Worm (Caenorhabditis elegans) whole organism, L3 larva: ENCODE measurements around the gene Y39F10C.1.
A peak's percentile ranks its signal among the peaks of the same experiment; 100 is the strongest.

Source experiments
- R02D3.7 ChIP-seq: fragments of 150-350 bp; optimal IDR thresholded peaks from 2 replicates; lab custom pipeline; 2014; ENCODE audit warnings: missing biosample characterization, missing genetic modification characterization
- ZK546.5 ChIP-seq: sonication (generic microtip); optimal IDR thresholded peaks from 2 replicates; lab custom pipeline; 2017; ENCODE audit warnings: missing biosample characterization, missing genetic modification characterization
- aly-2 ChIP-seq: fragments of 150-350 bp; optimal IDR thresholded peaks from 2 replicates; lab custom pipeline; 2014; ENCODE audit warnings: missing biosample characterization, missing genetic modification characterization
- ama-1 ChIP-seq: fragments of 150-350 bp; optimal IDR thresholded peaks from 2 replicates; lab custom pipeline; 2018
- ceh-16 ChIP-seq: sonication (generic microtip); optimal IDR thresholded peaks from 2 replicates; lab custom pipeline; 2017; ENCODE audit warnings: missing biosample characterization, missing genetic modification characterization
- daf-12 ChIP-seq: fragments of 150-350 bp; optimal IDR thresholded peaks from 2 replicates; lab custom pipeline; 2014; ENCODE audit warnings: missing biosample characterization, missing genetic modification reagents, missing genetic modification characterization
- egl-5 ChIP-seq: fragments of 150-350 bp; optimal IDR thresholded peaks from 2 replicates; lab custom pipeline; 2017; ENCODE audit warnings: missing biosample characterization, missing genetic modification reagents, missing genetic modification characterization, inconsistent platforms
- elt-1 ChIP-seq: fragments of 150-350 bp; optimal IDR thresholded peaks from 2 replicates; lab custom pipeline; 2014; ENCODE audit warnings: missing biosample characterization, missing genetic modification characterization
- elt-3 ChIP-seq, 3 experiments: fragments of 150-350 bp in 1 of 3; sonication (generic microtip) in 2 of 3; optimal IDR thresholded peaks; 2 replicates in 2 of 3; 4 replicates in 1 of 3; lab custom pipeline; 2014 to 2017; ENCODE audit warnings: missing biosample characterization in 3 of 3, missing genetic modification characterization in 3 of 3
- eor-1 ChIP-seq, 2 experiments: fragments of 150-350 bp; optimal IDR thresholded peaks; 2 replicates each; lab custom pipeline; 2014 to 2018; ENCODE audit warnings: missing biosample characterization in 2 of 2, missing genetic modification characterization in 2 of 2
- fkh-2 ChIP-seq: fragments of 150-350 bp; optimal IDR thresholded peaks from 2 replicates; lab custom pipeline; 2014; ENCODE audit warnings: missing biosample characterization, missing genetic modification reagents, missing genetic modification characterization
- fos-1 ChIP-seq: fragments of 150-350 bp; optimal IDR thresholded peaks from 2 replicates; lab custom pipeline; 2014; ENCODE audit warnings: missing biosample characterization, missing genetic modification characterization
- hmg-11 ChIP-seq: sonication (generic microtip); optimal IDR thresholded peaks from 2 replicates; lab custom pipeline; 2016; ENCODE audit warnings: missing genetic modification characterization, missing compliant biosample characterization
- lin-39 ChIP-seq: fragments of 150-350 bp; optimal IDR thresholded peaks from 2 replicates; lab custom pipeline; 2018; ENCODE audit warnings: missing biosample characterization, missing genetic modification reagents, missing genetic modification characterization
- mdl-1 ChIP-seq: fragments of 150-350 bp; optimal IDR thresholded peaks from 2 replicates; lab custom pipeline; 2014; ENCODE audit warnings: missing biosample characterization, missing genetic modification characterization
- mml-1 ChIP-seq: fragments of 150-350 bp; sonication (generic microtip); optimal IDR thresholded peaks from 3 replicates; lab custom pipeline; 2014; ENCODE audit warnings: missing biosample characterization, missing genetic modification characterization
- nfya-1 ChIP-seq: sonication (generic microtip); optimal IDR thresholded peaks from 2 replicates; lab custom pipeline; 2017; ENCODE audit warnings: missing genetic modification characterization, mild to moderate bottlenecking, missing compliant biosample characterization, antibody characterized with exemption, moderate library complexity; ENCODE audit not compliant: insufficient read depth
- nhr-11 ChIP-seq: fragments of 150-350 bp; optimal IDR thresholded peaks from 2 replicates; lab custom pipeline; 2014; ENCODE audit warnings: missing biosample characterization, missing genetic modification characterization
- nhr-237 ChIP-seq: fragments of 150-350 bp; optimal IDR thresholded peaks from 2 replicates; lab custom pipeline; 2014; ENCODE audit warnings: missing biosample characterization, missing genetic modification characterization
- nhr-28 ChIP-seq: fragments of 150-350 bp; optimal IDR thresholded peaks from 2 replicates; lab custom pipeline; 2014; ENCODE audit warnings: missing biosample characterization, missing genetic modification characterization
- nhr-43 ChIP-seq: sonication (generic microtip); optimal IDR thresholded peaks from 2 replicates; lab custom pipeline; 2016; ENCODE audit warnings: mild to moderate bottlenecking, missing genetic modification characterization, missing compliant biosample characterization; ENCODE audit not compliant: poor library complexity, severe bottlenecking
- nhr-67 ChIP-seq: fragments of 150-350 bp; optimal IDR thresholded peaks from 2 replicates; lab custom pipeline; 2014; ENCODE audit warnings: missing biosample characterization, missing genetic modification characterization
- nhr-77 ChIP-seq: fragments of 150-350 bp; optimal IDR thresholded peaks from 2 replicates; lab custom pipeline; 2014; ENCODE audit warnings: missing biosample characterization, missing genetic modification characterization
- pha-4 ChIP-seq: fragments of 150-350 bp; optimal IDR thresholded peaks from 2 replicates; lab custom pipeline; 2014; ENCODE audit warnings: missing biosample characterization, missing genetic modification reagents, missing genetic modification characterization
- skn-1 ChIP-seq: fragments of 150-350 bp; optimal IDR thresholded peaks from 2 replicates; lab custom pipeline; 2014; ENCODE audit warnings: missing biosample characterization, missing genetic modification characterization
- snpc-4 ChIP-seq: fragments of 150-350 bp; optimal IDR thresholded peaks from 2 replicates; lab custom pipeline; 2014; ENCODE audit warnings: missing biosample characterization, missing genetic modification characterization
- unc-39 ChIP-seq: sonication (generic microtip); optimal IDR thresholded peaks from 4 replicates; lab custom pipeline; 2017; ENCODE audit warnings: missing biosample characterization, missing genetic modification characterization
- zag-1 ChIP-seq: fragments of 150-350 bp; optimal IDR thresholded peaks from 2 replicates; lab custom pipeline; 2014; ENCODE audit warnings: missing biosample characterization, missing genetic modification characterization
- ztf-11 ChIP-seq: fragments of 150-350 bp; optimal IDR thresholded peaks from 2 replicates; lab custom pipeline; 2014; ENCODE audit warnings: missing biosample characterization, missing genetic modification characterization
- ztf-4 ChIP-seq: fragments of 150-350 bp; optimal IDR thresholded peaks from 2 replicates; lab custom pipeline; 2014; ENCODE audit warnings: missing biosample characterization, missing genetic modification characterization

Y39F10C.1 gene

ce11 chrII:627913-628312, 47.5 kb upstream of the Y39F10C.1 start:
- TF ChIP-seq fos-1 (no peak), eor-1 (tag; optimal IDR thresholded peaks at IDR 0.05; lab: Kevin White, UChicago) (no peak), fkh-2 (tag; lab: Kevin White, UChicago) (no peak), ztf-4 (no peak), nhr-43 (tag; lab: Kevin White, UChicago) (no peak), elt-1 (no peak), unc-39 (tag; lab: Kevin White, UChicago) (no peak), ceh-16 (tag; lab: Kevin White, UChicago) (no peak), nhr-67 (tag; lab: Kevin White, UChicago) (no peak), pha-4 (no peak), aly-2 (tag; lab: Kevin White, UChicago) (no peak), egl-5 (tag; lab: Kevin White, UChicago) (no peak), skn-1 (no peak), ama-1 (no peak), mdl-1 (tag; lab: Kevin White, UChicago) (no peak), nhr-11 (tag; lab: Kevin White, UChicago) (no peak)

DNA sequence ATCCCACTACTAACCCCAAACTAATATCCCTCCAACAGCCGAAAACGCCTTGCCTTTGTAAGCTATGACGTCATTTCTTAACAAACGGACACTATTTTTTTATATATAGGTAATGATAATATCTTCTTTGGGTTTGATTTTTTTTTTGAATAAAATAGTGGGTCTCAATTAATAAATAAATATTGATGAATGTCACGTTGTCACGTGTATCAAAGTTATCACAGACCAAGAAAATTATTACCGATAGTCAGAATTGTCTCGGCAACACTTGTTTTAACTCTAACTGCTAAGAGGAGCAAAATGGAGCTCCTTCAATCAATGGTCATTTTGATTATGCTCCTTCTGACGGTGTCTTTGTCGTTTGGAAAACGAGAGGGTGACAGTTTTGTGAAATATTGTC, 41.4 kb upstream of the Y39F10C.1 start, which contains the start of gene T04B8.1:
TSS of gene T04B8.1 (plus strand) at position 301 of the 400 bp plus-strand sequence.
- TF ChIP-seq R02D3.7 (tag; lab: Kevin White, UChicago) = no peak
- no peak for TF ChIP-seq mml-1
- TF ChIP-seq nhr-237 (tag; lab: Kevin White, UChicago) = no peak
- no peak for TF ChIP-seq elt-3 (tag; optimal IDR thresholded peaks at IDR 0.05; lab: Kevin White, UChicago)
- no peak for TF ChIP-seq aly-2 (tag; lab: Kevin White, UChicago)
- TF ChIP-seq snpc-4 = no peak
- no peak for TF ChIP-seq ztf-4

DNA sequence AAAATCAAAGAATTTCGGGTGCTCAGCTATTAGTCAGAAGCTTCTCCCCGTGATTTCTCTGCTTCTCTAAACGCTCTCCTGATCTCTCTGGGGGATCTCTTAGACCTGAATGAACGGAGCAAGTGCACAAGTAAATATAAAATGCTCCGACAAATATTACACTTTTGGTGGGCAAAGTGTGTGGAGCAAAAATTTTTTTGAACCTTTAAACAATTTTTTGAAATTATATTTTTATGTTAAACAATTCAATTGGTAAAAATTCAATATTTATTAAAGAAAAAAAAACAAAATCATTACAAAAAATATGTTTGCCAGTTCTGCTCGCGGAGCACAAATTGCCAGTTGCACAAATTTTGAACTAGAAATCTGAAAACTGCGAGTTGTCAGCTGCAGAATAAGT, 35.9 kb upstream of the Y39F10C.1 start, which contains the start of gene K07E8.6:
TSS of gene K07E8.6 (minus strand) at position 101 of the 400 bp plus-strand sequence.
- TF ChIP-seq zag-1 (tag; lab: Kevin White, UChicago) (no peak), nhr-77 (tag; lab: Kevin White, UChicago) (no peak), nfya-1 (tag; lab: Kevin White, UChicago) (peak; percentile 26), ztf-11 (tag; lab: Kevin White, UChicago) (no peak), egl-5 (tag; lab: Kevin White, UChicago) (no peak), snpc-4 (no peak), unc-39 (tag; lab: Kevin White, UChicago) (no peak), ZK546.5 (no peak), nhr-43 (tag; lab: Kevin White, UChicago) (no peak)

DNA sequence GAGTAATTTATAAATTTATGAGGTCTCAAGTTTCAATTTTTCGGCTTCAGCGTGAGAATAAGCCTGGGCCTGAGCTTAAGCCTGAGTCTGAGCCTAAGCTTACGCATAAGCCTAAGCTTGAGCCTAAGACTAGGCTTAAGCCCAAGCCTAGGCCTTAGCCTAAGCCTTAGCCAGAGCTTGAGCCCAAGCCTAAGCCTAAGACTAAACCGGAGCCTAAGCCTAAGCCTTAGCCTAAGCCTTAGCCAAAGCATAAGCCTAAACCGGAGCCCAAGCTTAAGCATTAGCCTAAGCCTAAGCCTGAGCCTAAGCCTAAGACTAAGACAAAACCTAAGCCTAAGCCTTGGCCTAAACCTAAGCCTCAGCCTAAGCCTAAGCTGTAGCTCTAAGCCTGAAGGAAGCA, 31.7 kb upstream of the Y39F10C.1 start:
- no peak for TF ChIP-seq skn-1

DNA sequence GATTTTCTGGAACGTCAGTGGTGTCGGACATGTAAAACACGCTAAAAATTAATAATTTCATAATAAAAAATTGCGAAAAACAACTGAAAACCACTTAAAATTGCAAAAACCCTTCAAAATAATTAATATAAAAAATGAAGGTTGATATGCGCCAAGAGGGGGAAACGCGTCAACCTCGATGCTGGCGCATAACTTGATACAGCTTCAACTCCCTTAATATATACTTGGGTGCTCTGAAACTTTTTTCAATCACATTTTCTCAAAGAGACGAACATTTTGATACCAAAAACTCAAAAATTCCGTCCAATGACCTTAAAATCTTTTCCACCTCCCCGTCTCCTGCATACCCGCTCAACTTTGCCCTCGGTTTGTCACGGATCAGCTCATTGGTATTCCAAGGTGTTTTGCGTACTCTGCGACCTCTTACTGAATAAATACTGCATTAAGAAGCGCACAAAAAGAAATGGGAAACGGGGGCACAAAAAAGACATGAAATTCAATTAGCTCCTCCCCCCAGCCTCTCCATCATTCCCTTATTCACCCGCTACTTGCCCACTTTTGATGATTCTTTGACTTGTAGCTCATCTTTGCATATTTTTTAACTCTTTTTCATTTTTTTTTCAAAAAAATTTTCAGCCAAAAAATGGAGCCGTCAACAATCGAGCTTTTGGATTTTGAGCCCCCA, 24.9 kb upstream of the Y39F10C.1 start, which contains the start of the genes K07E8.7 and frpr-14:
TSS of gene K07E8.7 (minus strand) at position 47 of the 685 bp plus-strand sequence.
TSS of gene frpr-14 (plus strand) at position 635 of the 685 bp plus-strand sequence.
- peak; percentile 39 for TF ChIP-seq nfya-1 (tag; lab: Kevin White, UChicago)
- TF ChIP-seq hmg-11 (tag; lab: Kevin White, UChicago) = no peak
- no peak for TF ChIP-seq R02D3.7 (tag; lab: Kevin White, UChicago)

- TF ChIP-seq pha-4 (no peak), ZK546.5 (no peak), lin-39 (tag; lab: Kevin White, UChicago) (no peak), nhr-11 (tag; lab: Kevin White, UChicago) (no peak), daf-12 (tag; lab: Kevin White, UChicago) (no peak), nhr-28 (tag; lab: Kevin White, UChicago) (no peak)
Observed at ce11 chrII:651324-651723, 24.1 kb upstream of the Y39F10C.1 start.
